Fruit fly (Drosophila melanogaster) Kc167 (cell line): ENCODE measurements around the gene CG11504.

Experiments
- Myc ChIP-seq: fragments of >200 bp; optimal IDR thresholded peaks from 2 replicates; lab custom pipeline; 2017; ENCODE audit warnings: missing external identifiers
- Sin3A ChIP-seq: fragments of >200 bp; optimal IDR thresholded peaks from 2 replicates; lab custom pipeline; 2018; ENCODE audit warnings: missing external identifiers
- psq ChIP-seq: fragments of >200 bp; optimal IDR thresholded peaks from 2 replicates; lab custom pipeline; 2017; ENCODE audit warnings: missing external identifiers
- ttk ChIP-seq: sonication (Bioruptor generic); optimal IDR thresholded peaks from 2 replicates; lab custom pipeline; 2017; ENCODE audit warnings: missing external identifiers

DNA sequence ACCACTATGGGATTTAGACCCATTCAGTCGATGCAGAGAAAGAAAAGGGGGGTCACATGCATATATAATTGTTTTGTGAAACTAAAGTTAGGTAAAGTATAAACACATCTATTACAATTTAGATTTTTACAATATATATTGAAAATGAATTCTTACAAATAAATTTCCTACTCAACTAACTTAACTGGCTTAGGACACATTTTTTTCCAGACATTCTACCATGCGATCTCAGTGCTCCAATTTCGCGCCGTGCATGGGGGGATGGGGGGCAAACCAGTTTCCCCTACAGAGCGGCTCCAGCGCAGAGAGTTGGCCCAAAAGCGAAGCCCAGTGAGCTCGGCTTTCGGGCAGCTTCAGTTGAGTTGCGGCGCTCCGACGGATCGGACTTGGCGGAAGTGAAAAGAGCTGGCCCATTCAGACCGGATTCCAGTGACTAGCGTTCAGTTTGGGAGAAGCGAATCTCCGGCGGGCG lies 14.6 kb upstream of the CG11504 start, which contains the start of gene CG7896:
- no peak for TF ChIP-seq Myc
- no peak for TF ChIP-seq ttk
- no peak for TF ChIP-seq Sin3A
- no peak for TF ChIP-seq psq (lab: Kevin White, UChicago)
